Worm (Caenorhabditis elegans): ENCODE results near the gene sre-15.
A peak's percentile ranks its signal among the peaks of the same experiment; 100 is the strongest.

sre-15 gene

ce11 chrIV:12194668-12195067, 49.9 kb downstream of the sre-15 start (continued):
- no peak for TF ChIP-seq zfh-2 (GFP tag; conservative IDR thresholded peaks at IDR 0.05)
- TF ChIP-seq tbx-9 (tag; optimal IDR thresholded peaks at IDR 0.05; ENCODE audit: borderline replicate concordance): no peak
- TF ChIP-seq dpl-1 (GFP tag; optimal IDR thresholded peaks at IDR 0.05): peak; percentile 16
- TF ChIP-seq lin-54 (GFP tag; optimal IDR thresholded peaks at IDR 0.05): peak; percentile 58
- no peak for TF ChIP-seq nhr-179 (tag; optimal IDR thresholded peaks at IDR 0.05)
- no peak for TF ChIP-seq B0336.3 (GFP tag; IDR thresholded peaks at IDR 0.05)
- TF ChIP-seq him-1 (tag; optimal IDR thresholded peaks at IDR 0.05): peak; percentile 14
- TF ChIP-seq egrh-3 (GFP tag; IDR thresholded peaks at IDR 0.05): no peak

- TF ChIP-seq zfh-2 (GFP tag; conservative IDR thresholded peaks at IDR 0.05) (no peak), repo-1 (tag; optimal IDR thresholded peaks at IDR 0.05) (no peak), hmg-1.2 (GFP tag; IDR thresholded peaks at IDR 0.05) (no peak), pbrm-1 (GFP tag; IDR thresholded peaks at IDR 0.05) (no peak), Y67H2A.10 (GFP tag; conservative IDR thresholded peaks at IDR 0.05) (no peak), unc-130 (GFP tag; optimal IDR thresholded peaks at IDR 0.05) (no peak), somi-1 (GFP tag; optimal IDR thresholded peaks at IDR 0.05) (no peak), sptf-2 (GFP tag; optimal IDR thresholded peaks at IDR 0.05) (no peak), nhr-80 (tag; optimal IDR thresholded peaks at IDR 0.05) (no peak), mel-28 (tag; optimal IDR thresholded peaks at IDR 0.05; ENCODE audit: borderline replicate concordance) (no peak), zim-3 (tag; optimal IDR thresholded peaks at IDR 0.05) (no peak)
Measured at ce11 chrIV:12193338-12193737, 51.3 kb downstream of the sre-15 start.

ce11 chrIV:12192104-12192763, 52.4 kb downstream of the sre-15 start:
- no peak for TF ChIP-seq ets-4 (GFP tag; optimal IDR thresholded peaks at IDR 0.05)
- no peak for TF ChIP-seq zfh-2 (GFP tag; conservative IDR thresholded peaks at IDR 0.05)
- TF ChIP-seq lin-26 (GFP tag; IDR thresholded peaks at IDR 0.05): no peak
- no peak for TF ChIP-seq C17E4.6 (GFP tag; IDR thresholded peaks at IDR 0.05)
- no peak for TF ChIP-seq C06A6.2 (GFP tag; conservative IDR thresholded peaks at IDR 0.05)
- no peak for TF ChIP-seq madf-10 (tag; optimal IDR thresholded peaks at IDR 0.05)
- no peak for TF ChIP-seq madf-6 (GFP tag; IDR thresholded peaks at IDR 0.05)
- TF ChIP-seq somi-1 (GFP tag; optimal IDR thresholded peaks at IDR 0.05): no peak
- no peak for TF ChIP-seq ekl-4 (GFP tag; IDR thresholded peaks at IDR 0.05)
